Worm (Caenorhabditis elegans) whole organism, late embryonic: ENCODE results near the gene str-93.

Experiments
- C08G9.2 ChIP-seq: sonication (generic microtip); optimal IDR thresholded peaks from 2 replicates; lab custom pipeline; 2016; ENCODE audit warnings: mild to moderate bottlenecking, missing genetic modification characterization, moderate library complexity, missing compliant biosample characterization
- K02D7.2 ChIP-seq: sonication (generic microtip); optimal IDR thresholded peaks from 2 replicates; lab custom pipeline; 2017; ENCODE audit warnings: mild to moderate bottlenecking, missing genetic modification characterization, missing compliant biosample characterization
- K09A11.1 ChIP-seq: sonication (generic microtip); optimal IDR thresholded peaks from 2 replicates; lab custom pipeline; 2017; ENCODE audit warnings: antibody characterized with exemption, mild to moderate bottlenecking, missing genetic modification characterization, missing compliant biosample characterization; ENCODE audit not compliant: insufficient read depth
- T23F11.4 ChIP-seq: fragments of 200-800 bp; sonication (Bioruptor generic); optimal IDR thresholded peaks from 2 replicates; lab custom pipeline; 2018; ENCODE audit warnings: mild to moderate bottlenecking, missing genetic modification characterization, missing compliant biosample characterization
- ahr-1 ChIP-seq: sonication (generic microtip); optimal IDR thresholded peaks from 2 replicates; lab custom pipeline; 2016; ENCODE audit warnings: missing genetic modification characterization, missing compliant biosample characterization
- ceh-14 ChIP-seq: sonication (generic microtip); optimal IDR thresholded peaks from 2 replicates; lab custom pipeline; 2016; ENCODE audit warnings: missing genotype, missing genetic modification characterization, missing compliant biosample characterization
- ceh-19 ChIP-seq: fragments of 200-800 bp; sonication (Bioruptor generic); optimal IDR thresholded peaks from 2 replicates; lab custom pipeline; 2018; ENCODE audit warnings: mild to moderate bottlenecking, missing genetic modification characterization, missing compliant biosample characterization
- ceh-2 ChIP-seq: sonication (generic microtip); optimal IDR thresholded peaks from 2 replicates; lab custom pipeline; 2016; ENCODE audit warnings: missing genotype, missing genetic modification characterization, missing compliant biosample characterization
- ceh-22 ChIP-seq: sonication (generic microtip); optimal IDR thresholded peaks from 2 replicates; lab custom pipeline; 2017; ENCODE audit warnings: missing biosample characterization, missing genetic modification characterization
- ceh-24 ChIP-seq: sonication (generic microtip); optimal IDR thresholded peaks from 2 replicates; lab custom pipeline; 2016; ENCODE audit warnings: mild to moderate bottlenecking, missing genetic modification characterization, missing compliant biosample characterization
- ceh-30 ChIP-seq: fragments of 150-350 bp; optimal IDR thresholded peaks from 2 replicates; lab custom pipeline; 2014; ENCODE audit warnings: missing biosample characterization, missing genetic modification characterization
- ceh-31 ChIP-seq: sonication (generic microtip); optimal IDR thresholded peaks from 2 replicates; lab custom pipeline; 2016; ENCODE audit warnings: missing genetic modification characterization, missing compliant biosample characterization
- ceh-45 ChIP-seq: fragments of 200-800 bp; sonication (Bioruptor generic); IDR thresholded peaks from 2 replicates; pipeline ENCODE4 v1.3.6; 2022; ENCODE audit warnings: missing genetic modification reagents, missing genetic modification characterization, missing compliant biosample characterization
- ceh-6 ChIP-seq: fragments of 200-800 bp; sonication (Bioruptor generic); optimal IDR thresholded peaks from 2 replicates; lab custom pipeline; 2018; ENCODE audit warnings: mild to moderate bottlenecking, missing genetic modification characterization, missing compliant biosample characterization
- ceh-9 ChIP-seq: sonication (generic microtip); optimal IDR thresholded peaks from 2 replicates; lab custom pipeline; 2016; ENCODE audit warnings: mild to moderate bottlenecking, missing genetic modification characterization, inconsistent platforms, missing compliant biosample characterization
- che-1 ChIP-seq: sonication (generic microtip); optimal IDR thresholded peaks from 2 replicates; lab custom pipeline; 2016; ENCODE audit warnings: mild to moderate bottlenecking, missing genetic modification characterization, missing compliant biosample characterization
- dve-1 ChIP-seq: sonication (generic microtip); optimal IDR thresholded peaks from 2 replicates; lab custom pipeline; 2017; ENCODE audit warnings: antibody characterized with exemption, mild to moderate bottlenecking, missing genetic modification characterization, missing compliant biosample characterization
- elt-2 ChIP-seq: sonication (generic microtip); optimal IDR thresholded peaks from 2 replicates; lab custom pipeline; 2016; ENCODE audit warnings: missing genetic modification reagents, missing genetic modification characterization, missing compliant biosample characterization
- elt-4 ChIP-seq: sonication (generic microtip); optimal IDR thresholded peaks from 2 replicates; lab custom pipeline; 2016; ENCODE audit warnings: missing genetic modification characterization, missing compliant biosample characterization
- ets-4 ChIP-seq: sonication (generic microtip); optimal IDR thresholded peaks from 2 replicates; lab custom pipeline; 2016; ENCODE audit warnings: missing genetic modification characterization, missing compliant biosample characterization
- eyg-1 ChIP-seq: sonication (generic microtip); optimal IDR thresholded peaks from 2 replicates; lab custom pipeline; 2016; ENCODE audit warnings: missing genotype, missing genetic modification characterization, missing compliant biosample characterization
- fax-1 ChIP-seq: sonication (generic microtip); optimal IDR thresholded peaks from 2 replicates; lab custom pipeline; 2016; ENCODE audit warnings: missing genotype, missing genetic modification characterization, missing compliant biosample characterization
- fkh-10 ChIP-seq: fragments of 150-350 bp; optimal IDR thresholded peaks from 2 replicates; lab custom pipeline; 2014; ENCODE audit warnings: missing biosample characterization, missing genetic modification reagents, missing genetic modification characterization
- fkh-6 ChIP-seq: sonication (generic microtip); optimal IDR thresholded peaks from 2 replicates; lab custom pipeline; 2016; ENCODE audit warnings: missing genetic modification characterization, missing compliant biosample characterization
- gmeb-2 ChIP-seq: sonication (generic microtip); optimal IDR thresholded peaks from 2 replicates; lab custom pipeline; 2016; ENCODE audit warnings: missing genetic modification characterization, inconsistent platforms, missing compliant biosample characterization
- hlh-13 ChIP-seq: fragments of 200-800 bp; sonication (Bioruptor generic); optimal IDR thresholded peaks from 2 replicates; lab custom pipeline; 2018; ENCODE audit warnings: mild to moderate bottlenecking, missing genetic modification characterization, missing compliant biosample characterization
- hlh-15 ChIP-seq: sonication (generic microtip); optimal IDR thresholded peaks from 2 replicates; lab custom pipeline; 2016; ENCODE audit warnings: missing genetic modification characterization, missing compliant biosample characterization
- hlh-30 ChIP-seq: sonication (generic microtip); optimal IDR thresholded peaks from 2 replicates; lab custom pipeline; 2017; ENCODE audit warnings: antibody characterized with exemption, missing genetic modification characterization, missing compliant biosample characterization; ENCODE audit not compliant: insufficient read depth
- lin-11 ChIP-seq: fragments of 200-800 bp; sonication (Bioruptor generic); optimal IDR thresholded peaks from 2 replicates; lab custom pipeline; 2018; ENCODE audit warnings: mild to moderate bottlenecking, missing genetic modification characterization, missing compliant biosample characterization
- madf-2 ChIP-seq: sonication (generic microtip); optimal IDR thresholded peaks from 2 replicates; lab custom pipeline; 2017; ENCODE audit warnings: missing genetic modification characterization, missing compliant biosample characterization
- mec-3 ChIP-seq: sonication (generic microtip); optimal IDR thresholded peaks from 2 replicates; lab custom pipeline; 2016; ENCODE audit warnings: borderline replicate concordance, missing genetic modification characterization, missing compliant biosample characterization
- nhr-11 ChIP-seq: fragments of 150-350 bp; optimal IDR thresholded peaks from 2 replicates; lab custom pipeline; 2014; ENCODE audit warnings: missing biosample characterization, missing genetic modification characterization
- npax-4 ChIP-seq: sonication (generic microtip); optimal IDR thresholded peaks from 2 replicates; lab custom pipeline; 2016; ENCODE audit warnings: missing genetic modification characterization, missing compliant biosample characterization
- pag-3 ChIP-seq: sonication (generic microtip); optimal IDR thresholded peaks from 2 replicates; lab custom pipeline; 2016; ENCODE audit warnings: missing compliant biosample characterization, missing genetic modification characterization, borderline replicate concordance
- pat-9 ChIP-seq: fragments of 200-800 bp; sonication (Bioruptor generic); optimal IDR thresholded peaks from 2 replicates; lab custom pipeline; 2018; ENCODE audit warnings: mild to moderate bottlenecking, missing genetic modification characterization, moderate library complexity, missing compliant biosample characterization
- pha-4 ChIP-seq: fragments of 150-350 bp; optimal IDR thresholded peaks from 2 replicates; lab custom pipeline; 2018; ENCODE audit warnings: missing biosample characterization, missing genetic modification reagents, missing genetic modification characterization
- ref-2 ChIP-seq: sonication (generic microtip); optimal IDR thresholded peaks from 2 replicates; lab custom pipeline; 2016; ENCODE audit warnings: missing genetic modification characterization, missing compliant biosample characterization
- rnt-1 ChIP-seq: sonication (generic microtip); optimal IDR thresholded peaks from 2 replicates; lab custom pipeline; 2016; ENCODE audit warnings: missing genetic modification characterization, missing compliant biosample characterization
- tbx-7 ChIP-seq: sonication (generic microtip); optimal IDR thresholded peaks from 2 replicates; lab custom pipeline; 2016; ENCODE audit warnings: missing genotype, missing genetic modification characterization, missing compliant biosample characterization
- unc-3 ChIP-seq, 2 experiments: fragments of 200-800 bp in 1 of 2; sonication (Bioruptor generic) in 1 of 2; sonication (generic microtip) in 1 of 2; conservative IDR thresholded peaks in 1 of 2; optimal IDR thresholded peaks in 1 of 2; 2 replicates each; pipeline versions ENCODE4 v1.3.6 to Lab custom; 2016 to 2022; ENCODE audit warnings: missing compliant biosample characterization in 2 of 2, missing genetic modification characterization in 2 of 2, missing genetic modification reagents in 1 of 2
- unc-42 ChIP-seq: sonication (generic microtip); optimal IDR thresholded peaks from 2 replicates; lab custom pipeline; 2016; ENCODE audit warnings: missing genotype, missing genetic modification characterization, missing compliant biosample characterization
- unc-55 ChIP-seq: sonication (generic microtip); optimal IDR thresholded peaks from 2 replicates; lab custom pipeline; 2017; ENCODE audit warnings: missing biosample characterization, missing genetic modification reagents, missing genetic modification characterization
- zip-5 ChIP-seq: sonication (generic microtip); optimal IDR thresholded peaks from 2 replicates; lab custom pipeline; 2016; ENCODE audit warnings: missing genetic modification characterization, missing compliant biosample characterization
- ztf-16 ChIP-seq: sonication (generic microtip); optimal IDR thresholded peaks from 2 replicates; lab custom pipeline; 2017; ENCODE audit warnings: missing genetic modification characterization, missing compliant biosample characterization

str-93 gene

ce11 chrV:17707022-17707421 is 33.8 kb upstream of the str-93 start, which contains the start of gene srh-31:
Gene srh-31, plus strand, starts transcription at chrV:17707322.
- TF ChIP-seq elt-4 (tag; lab: Kevin White, UChicago) (no peak), hlh-13 (GFP tag; lab: Kevin White, UChicago) (no peak), ceh-2 (no peak), rnt-1 (tag; lab: Kevin White, UChicago) (no peak), ceh-6 (no peak), ceh-45 (GFP tag; lab: Robert Waterston, UW) (no peak), unc-3 (GFP tag; conservative IDR thresholded peaks at IDR 0.05; lab: Robert Waterston, UW) (no peak), unc-3 (tag; optimal IDR thresholded peaks at IDR 0.05; lab: Kevin White, UChicago) (no peak), pag-3 (no peak), ceh-9 (tag; lab: Kevin White, UChicago) (no peak), T23F11.4 (GFP tag; lab: Kevin White, UChicago) (no peak), pha-4 (no peak), npax-4 (tag; lab: Kevin White, UChicago) (no peak), lin-11 (tag; lab: Kevin White, UChicago) (no peak), hlh-15 (tag; lab: Kevin White, UChicago) (no peak), ceh-22 (tag; lab: Kevin White, UChicago) (no peak), ceh-30 (no peak), che-1 (tag; lab: Kevin White, UChicago) (no peak), K09A11.1 (tag; lab: Kevin White, UChicago) (no peak)
- TF ChIP-seq, all 69 proteins: peak for 0

ce11 chrV:17706217-17706806 is 33.1 kb upstream of the str-93 start:
- TF ChIP-seq hlh-15 (tag; lab: Kevin White, UChicago) (no peak), ahr-1 (tag; lab: Kevin White, UChicago) (no peak), dve-1 (tag; lab: Kevin White, UChicago) (no peak), gmeb-2 (tag; lab: Kevin White, UChicago) (no peak), K09A11.1 (tag; lab: Kevin White, UChicago) (no peak), K02D7.2 (no peak), hlh-30 (tag; lab: Kevin White, UChicago) (no peak), che-1 (tag; lab: Kevin White, UChicago) (no peak), fax-1 (tag; lab: Kevin White, UChicago) (no peak), ceh-31 (tag; lab: Kevin White, UChicago) (no peak), tbx-7 (tag; lab: Kevin White, UChicago) (no peak), hlh-13 (GFP tag; lab: Kevin White, UChicago) (no peak), fkh-10 (GFP tag; lab: Kevin White, UChicago) (no peak), ceh-19 (GFP tag; lab: Kevin White, UChicago) (no peak), ceh-14 (tag; lab: Kevin White, UChicago) (no peak), unc-55 (GFP tag; lab: Kevin White, UChicago) (no peak), eyg-1 (no peak), madf-2 (tag; lab: Kevin White, UChicago) (no peak), zip-5 (tag; lab: Kevin White, UChicago) (no peak), ets-4 (tag; lab: Kevin White, UChicago) (no peak)

- no peak for TF ChIP-seq ceh-19 (GFP tag; lab: Kevin White, UChicago)
- no peak for TF ChIP-seq nhr-11
- no peak for TF ChIP-seq gmeb-2 (tag; lab: Kevin White, UChicago)
- TF ChIP-seq elt-2, result no peak
- no peak for TF ChIP-seq ceh-14 (tag; lab: Kevin White, UChicago)
- TF ChIP-seq fax-1 (tag; lab: Kevin White, UChicago), result no peak
- no peak for TF ChIP-seq pat-9 (tag; lab: Kevin White, UChicago)
- TF ChIP-seq ceh-24 (tag; lab: Kevin White, UChicago), result no peak
- no peak for TF ChIP-seq ztf-16 (tag; lab: Kevin White, UChicago)
- TF ChIP-seq C08G9.2 (tag; lab: Kevin White, UChicago), result no peak
- TF ChIP-seq fkh-6, result no peak
- no peak for TF ChIP-seq mec-3 (tag; lab: Kevin White, UChicago)
- TF ChIP-seq K02D7.2, result no peak
- TF ChIP-seq madf-2 (tag; lab: Kevin White, UChicago), result no peak
- no peak for TF ChIP-seq ref-2 (tag; lab: Kevin White, UChicago)
- no peak for TF ChIP-seq unc-42 (tag; lab: Kevin White, UChicago)
These were observed 32.6 kb upstream of the str-93 start, which contains the start of gene W06D12.6 for ce11 chrV:17705814-17706213. Gene W06D12.6, plus strand, starts transcription at chrV:17706114.
